Fruit fly (Drosophila melanogaster): Measurements from ENCODE around the gene Strump.

Strump gene

DNA sequence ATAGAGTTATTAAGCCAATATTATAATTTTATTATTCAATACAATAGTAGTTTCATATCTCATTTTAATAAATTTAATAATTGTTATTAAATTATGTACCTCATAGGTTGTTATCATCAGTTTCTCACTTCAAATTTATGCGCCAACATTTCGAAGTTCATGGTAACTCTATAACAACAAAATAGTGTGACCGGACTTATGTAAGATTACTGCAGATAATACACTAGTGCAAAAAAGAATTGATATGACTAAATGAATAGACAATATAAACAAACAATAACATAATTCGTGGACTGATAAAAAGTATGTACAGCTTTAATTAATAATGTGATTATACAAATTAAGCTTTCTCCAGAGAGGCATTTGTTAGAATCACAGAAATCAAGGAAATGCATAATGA lies at the start of gene Strump (continued):
- TF ChIP-seq cad (GFP tag; optimal IDR thresholded peaks at IDR 0.05): no peak
- TF ChIP-seq her (GFP tag; optimal IDR thresholded peaks at IDR 0.05): no peak
- TF ChIP-seq CG33213 (GFP tag; optimal IDR thresholded peaks at IDR 0.05): no peak
- no peak for TF ChIP-seq CG3847 (GFP tag; IDR thresholded peaks at IDR 0.05)
- no peak for TF ChIP-seq CG12299 (tag; optimal IDR thresholded peaks at IDR 0.05)
- TF ChIP-seq Med (GFP tag): peak; percentile 40
- peak; percentile 42 for TF ChIP-seq CG4617 (GFP tag; optimal IDR thresholded peaks at IDR 0.05; ENCODE audit: borderline replicate concordance)
- no peak for TF ChIP-seq grn (GFP tag; optimal IDR thresholded peaks at IDR 0.05)
- TF ChIP-seq klu (GFP tag; IDR thresholded peaks at IDR 0.05): no peak
- TF ChIP-seq CG6854 (GFP tag; optimal IDR thresholded peaks at IDR 0.05): no peak
- no peak for TF ChIP-seq chn (GFP tag; optimal IDR thresholded peaks at IDR 0.05)
- TF ChIP-seq vvl (GFP tag; IDR thresholded peaks at IDR 0.05): no peak
- TF ChIP-seq Pdp1 (GFP tag; optimal IDR thresholded peaks at IDR 0.05): no peak
- no peak for TF ChIP-seq Ssrp (tag; optimal IDR thresholded peaks at IDR 0.05)
- TF ChIP-seq Bdp1 (GFP tag; optimal IDR thresholded peaks at IDR 0.05): no peak
- no peak for TF ChIP-seq gsb-n (tag; optimal IDR thresholded peaks at IDR 0.05)
- TF ChIP-seq MBD-R2 (GFP tag; IDR thresholded peaks at IDR 0.05): peak; percentile 68
- TF ChIP-seq MESR4 (GFP tag; optimal IDR thresholded peaks at IDR 0.05): peak; percentile 54
- peak; percentile 47 for TF ChIP-seq bbx (GFP tag; IDR thresholded peaks at IDR 0.05; ENCODE audit: partially characterized antibody)
- no peak for TF ChIP-seq Hr39 (optimal IDR thresholded peaks at IDR 0.05)
- TF ChIP-seq wek (GFP tag; optimal IDR thresholded peaks at IDR 0.05): no peak
- TF ChIP-seq Xbp1 (GFP tag; optimal IDR thresholded peaks at IDR 0.05): no peak
- no peak for TF ChIP-seq NK7.1 (GFP tag; optimal IDR thresholded peaks at IDR 0.05)
- no peak for TF ChIP-seq CG32767 (GFP tag; IDR thresholded peaks at IDR 0.05)
- no peak for TF ChIP-seq CHES-1-like (GFP tag; optimal IDR thresholded peaks at IDR 0.05)
- no peak for TF ChIP-seq pita (GFP tag; optimal IDR thresholded peaks at IDR 0.05)
- TF ChIP-seq YL-1 (GFP tag; optimal IDR thresholded peaks at IDR 0.05): peak; percentile 78
- TF ChIP-seq fd64A (GFP tag; optimal IDR thresholded peaks at IDR 0.05): no peak
- TF ChIP-seq CG2120 (GFP tag; optimal IDR thresholded peaks at IDR 0.05): no peak
- no peak for TF ChIP-seq CG10565 (GFP tag; optimal IDR thresholded peaks at IDR 0.05)
- peak; percentile 16 for TF ChIP-seq CG12659 (GFP tag; optimal IDR thresholded peaks at IDR 0.05)
- no peak for TF ChIP-seq Optix (GFP tag; IDR thresholded peaks at IDR 0.05)
- no peak for TF ChIP-seq CG18764 (GFP tag; optimal IDR thresholded peaks at IDR 0.05)
- TF ChIP-seq slou (GFP tag; optimal IDR thresholded peaks at IDR 0.05): no peak
- no peak for TF ChIP-seq cas (GFP tag; IDR thresholded peaks at IDR 0.05)
- no peak for TF ChIP-seq CG13123 (GFP tag; optimal IDR thresholded peaks at IDR 0.05)
- TF ChIP-seq Side (GFP tag; optimal IDR thresholded peaks at IDR 0.05): no peak
- no peak for TF ChIP-seq Meics (GFP tag; optimal IDR thresholded peaks at IDR 0.05)
- TF ChIP-seq CG12071 (GFP tag; optimal IDR thresholded peaks at IDR 0.05): no peak
- no peak for TF ChIP-seq CG15011 (GFP tag; optimal IDR thresholded peaks at IDR 0.05)
- no peak for TF ChIP-seq phol (tag; optimal IDR thresholded peaks at IDR 0.05)
- TF ChIP-seq CG2199 (GFP tag; IDR thresholded peaks at IDR 0.05): 0 out of 3 replicates have a peak, but pooled peaks have one; percentile 6
- no peak for TF ChIP-seq CG12744 (GFP tag; optimal IDR thresholded peaks at IDR 0.05)
- TF ChIP-seq CG7271 (tag; optimal IDR thresholded peaks at IDR 0.05): no peak
- no peak for TF ChIP-seq Ets65A (GFP tag)
- no peak for TF ChIP-seq maf-S (GFP tag; optimal IDR thresholded peaks at IDR 0.05)
- TF ChIP-seq row (GFP tag; IDR thresholded peaks at IDR 0.05): no peak; the same call in 2 of the 3 replicates
- TF ChIP-seq slp2 (GFP tag; optimal IDR thresholded peaks at IDR 0.05): no peak
- no peak for TF ChIP-seq CG4854 (GFP tag; optimal IDR thresholded peaks at IDR 0.05)
- no peak for TF ChIP-seq CG42726 (GFP tag; IDR thresholded peaks at IDR 0.05; ENCODE audit: partially characterized antibody)
- no peak for TF ChIP-seq Myb (GFP tag; optimal IDR thresholded peaks at IDR 0.05)
- TF ChIP-seq hbn (GFP tag; IDR thresholded peaks at IDR 0.05; ENCODE audit: partially characterized antibody): no peak
- no peak for TF ChIP-seq emc (GFP tag; optimal IDR thresholded peaks at IDR 0.05)
